Fruit fly (Drosophila melanogaster) whole organism, pupa: Measurements from ENCODE around the gene FBXO11.

ENCODE experiments used
- CG12605 ChIP-seq: fragments of 200-800 bp; sonication (Bioruptor generic); IDR thresholded peaks from 2 replicates; pipeline ENCODE4 v1.3.6; 2022; ENCODE audit warnings: missing biosample characterization, missing genetic modification characterization
- CG13204 ChIP-seq: fragments of 200-800 bp; sonication (Bioruptor generic); optimal IDR thresholded peaks from 2 replicates; lab custom pipeline; 2018; ENCODE audit warnings: missing biosample characterization, mild to moderate bottlenecking, missing genetic modification characterization, moderate library complexity
- CG15710 ChIP-seq: fragments of 200-800 bp; sonication (Bioruptor generic); optimal IDR thresholded peaks from 2 replicates; lab custom pipeline; 2018; ENCODE audit warnings: missing biosample characterization, mild to moderate bottlenecking, missing genetic modification characterization, moderate library complexity
- CG17806 ChIP-seq: fragments of 200-800 bp; sonication (Bioruptor generic); optimal IDR thresholded peaks from 2 replicates; lab custom pipeline; 2018; ENCODE audit warnings: missing biosample characterization, mild to moderate bottlenecking, missing genetic modification characterization, moderate library complexity
- CG4496 ChIP-seq: fragments of 200-800 bp; sonication (Bioruptor generic); IDR thresholded peaks from 3 replicates; pipeline ENCODE4 v1.3.6; 2022; ENCODE audit warnings: missing biosample characterization, missing genetic modification characterization
- CG8159 ChIP-seq: fragments of 200-800 bp; sonication (Bioruptor generic); optimal IDR thresholded peaks from 3 replicates; lab custom pipeline; 2018; ENCODE audit warnings: missing biosample characterization, mild to moderate bottlenecking, missing genetic modification characterization, moderate library complexity
- CG8301 ChIP-seq: fragments of 200-800 bp; sonication (Bioruptor generic); optimal IDR thresholded peaks from 2 replicates; lab custom pipeline; 2018; ENCODE audit warnings: missing biosample characterization, mild to moderate bottlenecking, missing genetic modification characterization
- CG9948 ChIP-seq: fragments of 200-800 bp; sonication (Bioruptor generic); optimal IDR thresholded peaks from 2 replicates; lab custom pipeline; 2018; ENCODE audit warnings: missing biosample characterization, mild to moderate bottlenecking, missing genetic modification characterization, moderate library complexity
- D1 ChIP-seq: fragments of 200-800 bp; sonication (Bioruptor generic); optimal IDR thresholded peaks from 2 replicates; lab custom pipeline; 2018; ENCODE audit warnings: missing biosample characterization, mild to moderate bottlenecking, missing genetic modification characterization, moderate library complexity
- EcR ChIP-seq: fragments of 200-800 bp; sonication (Bioruptor generic); optimal IDR thresholded peaks from 3 replicates; lab custom pipeline; 2019; ENCODE audit warnings: missing biosample characterization, missing genetic modification characterization, mild to moderate bottlenecking, moderate library complexity, missing genetic modification reagents
- Ets98B ChIP-seq: fragments of 200-800 bp; sonication (Bioruptor generic); IDR thresholded peaks from 2 replicates; pipeline ENCODE4 v1.3.6; 2022; ENCODE audit warnings: missing biosample characterization, missing genetic modification characterization
- Pif1A ChIP-seq: fragments of 200-800 bp; sonication (Bioruptor generic); optimal IDR thresholded peaks from 3 replicates; lab custom pipeline; 2016; ENCODE audit warnings: missing biosample characterization, missing genetic modification characterization
- Pif1B ChIP-seq: fragments of 200-800 bp; sonication (Bioruptor generic); optimal IDR thresholded peaks from 3 replicates; lab custom pipeline; 2016; ENCODE audit warnings: missing biosample characterization, missing genetic modification characterization
- Snoo ChIP-seq: fragments of 200-800 bp; sonication (Bioruptor generic); optimal IDR thresholded peaks from 3 replicates; lab custom pipeline; 2017; ENCODE audit warnings: missing biosample characterization, mild to moderate bottlenecking, missing genetic modification characterization, inconsistent platforms

FBXO11 gene

DNA sequence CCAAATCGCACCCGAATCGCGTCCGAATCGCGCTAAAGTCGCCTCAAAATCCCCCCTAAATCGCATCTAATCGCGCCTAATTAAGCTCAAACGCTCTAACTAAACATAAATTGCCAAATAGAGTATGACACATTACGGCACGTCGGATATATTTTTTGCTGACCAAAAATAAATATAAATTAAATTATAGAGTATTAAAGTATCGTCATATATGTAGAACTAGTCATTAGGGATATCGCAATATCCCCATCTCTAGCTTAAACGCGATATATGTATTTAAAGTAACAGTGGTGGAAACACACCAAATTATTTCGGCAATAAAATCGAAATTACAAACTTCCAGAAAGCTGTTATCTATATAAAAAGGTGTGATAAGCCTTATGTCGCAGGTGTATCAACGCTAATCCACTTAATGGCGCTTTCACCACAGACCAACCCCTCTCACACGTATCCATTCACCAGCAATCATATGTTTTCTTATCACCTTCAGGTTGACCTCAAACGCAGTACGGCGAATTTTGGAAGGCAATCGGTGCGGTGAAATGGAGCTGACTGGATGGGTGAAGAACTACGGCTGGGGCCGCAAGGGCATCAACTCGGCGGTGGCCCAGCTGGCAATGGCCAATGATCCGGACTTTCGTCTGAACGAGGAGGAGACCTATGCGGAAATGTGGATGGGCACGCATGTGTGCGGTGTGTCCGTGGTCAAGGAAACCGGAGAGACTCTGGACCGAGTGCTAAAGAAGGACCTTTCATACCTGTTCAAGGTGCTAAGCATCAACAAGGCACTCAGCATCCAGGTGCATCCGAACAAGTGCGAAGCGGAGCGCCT, 49.6 kb downstream of the FBXO11 start, which contains the start of gene Mpi:
Gene Mpi (plus strand): TSS at position 263 of the 832 bp plus-strand sequence.
- TF ChIP-seq CG15710, result no peak
- no peak for TF ChIP-seq CG12605 (GFP tag; lab: Robert Waterston, UW)
- no peak for TF ChIP-seq Pif1B (GFP tag; lab: Kevin White, UChicago)
- peak; percentile 35; the same call in 1 of the 3 replicates for TF ChIP-seq CG4496 (GFP tag; lab: Robert Waterston, UW)
- TF ChIP-seq CG17806 (tag; lab: Kevin White, UChicago), result peak; percentile 18
- peak; percentile 33 for TF ChIP-seq Snoo (tag; lab: Kevin White, UChicago)
- TF ChIP-seq EcR (GFP tag; lab: Kevin White, UChicago), result peak; percentile 64

DNA sequence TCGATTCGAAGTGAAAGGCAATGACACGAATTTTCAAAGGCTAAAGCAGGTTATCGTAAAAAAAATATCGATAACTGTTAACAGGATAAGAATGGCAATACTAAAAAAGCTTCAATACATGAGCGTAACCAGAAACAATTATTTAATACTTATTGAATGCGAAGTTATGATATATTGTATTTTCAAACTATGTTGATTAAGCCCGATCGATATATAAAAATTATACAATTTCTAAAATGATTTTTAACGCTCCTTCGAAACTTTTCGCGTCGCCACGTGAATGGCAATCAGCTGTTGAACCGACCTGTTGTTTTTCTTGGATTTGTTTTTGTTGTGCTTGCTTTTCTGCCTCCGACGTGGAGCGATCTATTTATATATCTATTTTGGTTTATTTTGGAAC, 53.0 kb downstream of the FBXO11 start, which contains the start of the genes Alg12 and Rpt3R:
Gene Alg12 (plus strand): TSS at position 305 of the 400 bp plus-strand sequence.
Gene Rpt3R (minus strand): TSS at position 324 of the 400 bp plus-strand sequence.
- TF ChIP-seq CG15710, result no peak
- peak; percentile 54 for TF ChIP-seq EcR (GFP tag; lab: Kevin White, UChicago)
- TF ChIP-seq, all 21 proteins: peak for 1

DNA sequence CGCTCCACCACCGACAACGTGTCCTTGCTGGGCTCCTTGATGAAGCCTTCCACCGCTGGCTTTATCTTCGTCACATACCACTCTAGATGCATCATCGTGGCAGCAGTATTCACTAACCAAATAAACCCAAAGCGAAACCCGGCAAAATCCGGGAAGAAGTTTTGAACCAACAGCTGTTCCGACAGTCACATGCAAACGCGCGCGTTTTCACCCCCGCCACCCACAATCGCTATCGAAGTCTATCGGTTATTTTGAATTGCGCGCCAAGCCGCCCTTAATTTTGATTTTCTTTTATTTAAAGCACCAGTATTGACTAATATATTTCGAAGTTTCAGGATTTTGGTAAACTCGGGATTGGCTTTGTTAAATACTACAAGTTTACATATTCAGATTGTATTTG, 54.7 kb downstream of the FBXO11 start, which contains the start of gene Tti1:
Gene Tti1 (minus strand): TSS at position 200 of the 400 bp plus-strand sequence.
- TF ChIP-seq CG15710 (no peak), CG8301 (no peak), CG8159 (tag; lab: Kevin White, UChicago) (no peak), CG13204 (GFP tag; lab: Kevin White, UChicago) (no peak), D1 (tag; lab: Kevin White, UChicago) (no peak), Pif1A (no peak), Ets98B (GFP tag; lab: Robert Waterston, UW) (no peak), CG9948 (no peak)
